Worm (Caenorhabditis elegans): ENCODE data around the gene bbs-4.

DNA sequence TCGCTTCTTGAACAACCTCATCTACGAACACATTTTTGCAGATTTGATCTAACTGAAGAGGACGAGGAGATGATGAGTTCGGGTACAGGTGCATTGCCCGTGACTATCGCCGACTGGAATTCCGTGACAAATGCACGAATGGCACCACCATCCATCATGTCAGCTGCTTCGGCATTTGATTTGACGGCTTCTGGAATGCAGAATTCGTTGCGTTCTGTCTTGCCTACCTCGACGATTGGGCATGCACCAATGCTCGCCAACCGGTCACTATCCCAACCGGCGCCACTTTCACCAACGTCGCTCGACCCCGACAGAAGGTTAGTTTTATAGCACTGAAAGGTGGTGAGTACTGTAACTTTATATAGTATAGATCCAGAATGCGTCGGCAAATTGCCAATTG is 11.5 kb upstream of the bbs-4 start:
- TF ChIP-seq nhr-237 (tag; optimal IDR thresholded peaks at IDR 0.05), result no peak
- TF ChIP-seq elt-1 (tag; optimal IDR thresholded peaks at IDR 0.05), result no peak
- no peak for TF ChIP-seq tbx-2 (tag; optimal IDR thresholded peaks at IDR 0.05)
- no peak for TF ChIP-seq R02D3.7 (tag; optimal IDR thresholded peaks at IDR 0.05)
- no peak for TF ChIP-seq pqm-1 (tag; optimal IDR thresholded peaks at IDR 0.05)
- no peak for TF ChIP-seq ama-1 (optimal IDR thresholded peaks at IDR 0.05)
- TF ChIP-seq snpc-4 (tag; optimal IDR thresholded peaks at IDR 0.05), result no peak
